Worm (Caenorhabditis elegans) whole organism, early embryonic: ENCODE data around the gene irld-8.

Experiments used
- B0310.2 ChIP-seq: sonication (generic microtip); optimal IDR thresholded peaks from 2 replicates; lab custom pipeline; 2016; ENCODE audit warnings: mild to moderate bottlenecking, missing genetic modification characterization, missing compliant biosample characterization
- F13C5.2 ChIP-seq: sonication (generic microtip); optimal IDR thresholded peaks from 2 replicates; lab custom pipeline; 2017; ENCODE audit warnings: mild to moderate bottlenecking, missing genetic modification characterization, inconsistent platforms, missing compliant biosample characterization
- aly-1 ChIP-seq: sonication (generic microtip); optimal IDR thresholded peaks from 2 replicates; lab custom pipeline; 2016; ENCODE audit warnings: missing genetic modification characterization, missing compliant biosample characterization
- ama-1 ChIP-seq: fragments of 150-350 bp; optimal IDR thresholded peaks from 2 replicates; lab custom pipeline; 2014
- ceh-13 ChIP-seq: fragments of 200-800 bp; sonication (Bioruptor generic); optimal IDR thresholded peaks from 2 replicates; lab custom pipeline; 2018; ENCODE audit warnings: mild to moderate bottlenecking, missing genetic modification characterization, missing compliant biosample characterization
- ceh-36 ChIP-seq: sonication (generic microtip); optimal IDR thresholded peaks from 2 replicates; lab custom pipeline; 2016; ENCODE audit warnings: missing genetic modification characterization, inconsistent platforms, missing compliant biosample characterization
- ets-7 ChIP-seq: sonication (generic microtip); optimal IDR thresholded peaks from 2 replicates; lab custom pipeline; 2016; ENCODE audit warnings: missing genotype, missing genetic modification characterization, missing compliant biosample characterization
- flt-1 ChIP-seq: fragments of 200-800 bp; sonication (Bioruptor generic); IDR thresholded peaks from 2 replicates; pipeline ENCODE4 v1.3.6; 2022; ENCODE audit warnings: missing genetic modification characterization, missing compliant biosample characterization
- hmbx-1 ChIP-seq: sonication (generic microtip); optimal IDR thresholded peaks from 2 replicates; lab custom pipeline; 2016; ENCODE audit warnings: mild to moderate bottlenecking, missing genetic modification characterization, missing compliant biosample characterization
- hmg-4 ChIP-seq: fragments of 200-800 bp; sonication (Bioruptor generic); optimal IDR thresholded peaks from 2 replicates; lab custom pipeline; 2018; ENCODE audit warnings: mild to moderate bottlenecking, missing genetic modification characterization, missing compliant biosample characterization
- hnd-1 ChIP-seq: sonication (generic microtip); optimal IDR thresholded peaks from 2 replicates; lab custom pipeline; 2016; ENCODE audit warnings: missing genetic modification characterization, missing compliant biosample characterization
- pes-1 ChIP-seq: fragments of 200-800 bp; sonication (Bioruptor generic); IDR thresholded peaks from 2 replicates; pipeline ENCODE4 v1.3.6; 2022; ENCODE audit warnings: missing genetic modification reagents, missing genetic modification characterization, missing compliant biosample characterization
- scrt-1 ChIP-seq: fragments of 200-800 bp; sonication (Bioruptor generic); IDR thresholded peaks from 2 replicates; pipeline ENCODE4 v1.3.6; 2022; ENCODE audit warnings: missing genetic modification characterization, missing compliant biosample characterization
- sea-1 ChIP-seq: fragments of 200-800 bp; sonication (Bioruptor generic); conservative IDR thresholded peaks from 2 replicates; pipeline ENCODE4 v1.3.6; 2022; ENCODE audit warnings: missing genetic modification characterization, missing compliant biosample characterization
- tbx-11 ChIP-seq: fragments of 200-800 bp; sonication (Bioruptor generic); IDR thresholded peaks from 2 replicates; pipeline ENCODE4 v1.3.6; 2022; ENCODE audit warnings: missing genetic modification characterization, missing compliant biosample characterization
- tbx-37 ChIP-seq: fragments of 200-800 bp; sonication (Bioruptor generic); conservative IDR thresholded peaks from 2 replicates; pipeline ENCODE4 v1.3.6; 2022; ENCODE audit warnings: missing genetic modification reagents, missing genetic modification characterization, missing compliant biosample characterization
- tra-4 ChIP-seq: sonication (generic microtip); optimal IDR thresholded peaks from 2 replicates; lab custom pipeline; 2017; ENCODE audit warnings: missing genetic modification characterization, missing compliant biosample characterization

The irld-8 gene

ce11 chrIV:8165950-8166349 lies 50.4 kb downstream of the irld-8 start, which contains the start of gene B0218.7:
B0218.7 (minus strand) TSS chrIV:8166050.
- TF ChIP-seq tbx-37 (GFP tag; lab: Robert Waterston, UW), result no peak
- no peak for TF ChIP-seq F13C5.2 (tag; lab: Kevin White, UChicago)
- no peak for TF ChIP-seq B0310.2 (tag; lab: Kevin White, UChicago)
- TF ChIP-seq pes-1, result no peak
- TF ChIP-seq scrt-1, result no peak
- no peak for TF ChIP-seq ceh-13 (GFP tag; lab: Kevin White, UChicago)
- TF ChIP-seq ama-1 (lab: Kevin White, UChicago), result no peak
- no peak for TF ChIP-seq tbx-11 (GFP tag; lab: Robert Waterston, UW)
- no peak for TF ChIP-seq sea-1 (GFP tag; lab: Robert Waterston, UW)
- TF ChIP-seq hmbx-1 (tag; lab: Kevin White, UChicago), result no peak
- no peak for TF ChIP-seq flt-1 (GFP tag; lab: Robert Waterston, UW)
- TF ChIP-seq aly-1 (tag; lab: Kevin White, UChicago), result no peak
- TF ChIP-seq tra-4 (tag; lab: Kevin White, UChicago), result no peak
- no peak for TF ChIP-seq ets-7
- no peak for TF ChIP-seq hmg-4 (GFP tag; lab: Kevin White, UChicago)
- no peak for TF ChIP-seq hnd-1 (tag; lab: Kevin White, UChicago)
- no peak for TF ChIP-seq ceh-36
